Fruit fly (Drosophila melanogaster) whole organism, prepupa: ENCODE measurements around the gene CG43168.

Experiments
- CG10631 ChIP-seq: fragments of 200-800 bp; sonication (Bioruptor generic); optimal IDR thresholded peaks from 2 replicates; lab custom pipeline; 2016; ENCODE audit warnings: missing biosample characterization, missing genetic modification characterization
- CG10669 ChIP-seq: fragments of 200-800 bp; sonication (Bioruptor generic); optimal IDR thresholded peaks from 3 replicates; lab custom pipeline; 2018; ENCODE audit warnings: missing biosample characterization, mild to moderate bottlenecking, missing genetic modification characterization, moderate library complexity
- CG11294 ChIP-seq: fragments of 200-800 bp; sonication (Bioruptor generic); IDR thresholded peaks from 2 replicates; pipeline ENCODE4 v1.3.6; 2022; ENCODE audit warnings: missing biosample characterization, missing genetic modification characterization
- CG11902 ChIP-seq: fragments of 200-800 bp; sonication (Bioruptor generic); optimal IDR thresholded peaks from 3 replicates; lab custom pipeline; 2016; ENCODE audit warnings: missing biosample characterization, missing genetic modification characterization
- CG15336 ChIP-seq: fragments of 200-800 bp; sonication (Bioruptor generic); IDR thresholded peaks from 2 replicates; pipeline ENCODE4 v1.3.6; 2022; ENCODE audit warnings: missing biosample characterization, missing genetic modification characterization
- CG16779 ChIP-seq: fragments of 200-800 bp; sonication (Bioruptor generic); optimal IDR thresholded peaks from 3 replicates; lab custom pipeline; 2017; ENCODE audit warnings: missing biosample characterization, mild to moderate bottlenecking, missing genetic modification characterization
- CG3032 ChIP-seq: fragments of 200-800 bp; optimal IDR thresholded peaks from 2 replicates; lab custom pipeline; 2019; ENCODE audit warnings: missing biosample characterization, mild to moderate bottlenecking, missing genetic modification characterization, moderate library complexity
- CG31627 ChIP-seq: fragments of 200-800 bp; sonication (Bioruptor generic); optimal IDR thresholded peaks from 3 replicates; lab custom pipeline; 2016; ENCODE audit warnings: missing biosample characterization, missing genetic modification characterization
- CG32006 ChIP-seq: fragments of 200-800 bp; sonication (Bioruptor generic); optimal IDR thresholded peaks from 3 replicates; lab custom pipeline; 2017; ENCODE audit warnings: missing biosample characterization, mild to moderate bottlenecking, missing genetic modification characterization
- CG34406 ChIP-seq: fragments of 200-800 bp; sonication (Bioruptor generic); optimal IDR thresholded peaks from 3 replicates; lab custom pipeline; 2016; ENCODE audit warnings: missing biosample characterization, missing genetic modification characterization
- CG3919 ChIP-seq: fragments of 200-800 bp; sonication (Bioruptor generic); optimal IDR thresholded peaks from 3 replicates; lab custom pipeline; 2016; ENCODE audit warnings: missing biosample characterization, missing genetic modification characterization
- CG6163 ChIP-seq: fragments of 200-800 bp; sonication (Bioruptor generic); IDR thresholded peaks from 3 replicates; pipeline ENCODE4 v1.3.6; 2022; ENCODE audit warnings: missing biosample characterization, missing genetic modification characterization
- CG6276 ChIP-seq: fragments of 200-800 bp; sonication (Bioruptor generic); optimal IDR thresholded peaks from 2 replicates; lab custom pipeline; 2017; ENCODE audit warnings: missing biosample characterization, mild to moderate bottlenecking, missing genetic modification characterization
- CG6792 ChIP-seq: fragments of 200-800 bp; sonication (Bioruptor generic); optimal IDR thresholded peaks from 3 replicates; lab custom pipeline; 2016; ENCODE audit warnings: missing biosample characterization, missing genetic modification characterization
- CG6808 ChIP-seq: fragments of 200-800 bp; sonication (Bioruptor generic); optimal IDR thresholded peaks from 3 replicates; lab custom pipeline; 2017; ENCODE audit warnings: missing biosample characterization, missing genetic modification characterization, mild to moderate bottlenecking, moderate library complexity, missing genetic modification reagents
- CG6854 ChIP-seq: fragments of 200-800 bp; sonication (Bioruptor generic); optimal IDR thresholded peaks from 2 replicates; lab custom pipeline; 2017; ENCODE audit warnings: missing biosample characterization, mild to moderate bottlenecking, missing genetic modification characterization
- CG7368 ChIP-seq: fragments of 200-800 bp; sonication (Bioruptor generic); optimal IDR thresholded peaks from 3 replicates; lab custom pipeline; 2016; ENCODE audit warnings: missing biosample characterization, missing genetic modification characterization
- CG8119 ChIP-seq: fragments of 200-800 bp; sonication (Bioruptor generic); IDR thresholded peaks from 3 replicates; pipeline ENCODE4 v1.3.6; 2022; ENCODE audit warnings: missing biosample characterization, missing genetic modification characterization
- CG8632 ChIP-seq: fragments of 200-800 bp; sonication (Bioruptor generic); optimal IDR thresholded peaks from 3 replicates; lab custom pipeline; 2016; ENCODE audit warnings: missing biosample characterization, missing genetic modification characterization
- CG9139 ChIP-seq: fragments of 200-800 bp; sonication (Bioruptor generic); optimal IDR thresholded peaks from 3 replicates; lab custom pipeline; 2017; ENCODE audit warnings: missing biosample characterization, mild to moderate bottlenecking, missing genetic modification characterization
- Eip75B ChIP-seq: fragments of 200-800 bp; sonication (Bioruptor generic); optimal IDR thresholded peaks from 3 replicates; lab custom pipeline; 2016; ENCODE audit warnings: missing biosample characterization, missing genetic modification characterization
- Eip78C ChIP-seq: fragments of 200-800 bp; sonication (Bioruptor generic); peaks from one replicate; lab custom pipeline; 2016; ENCODE audit warnings: missing biosample characterization, missing genetic modification characterization
- Ets21C ChIP-seq: fragments of 200-800 bp; sonication (Bioruptor generic); optimal IDR thresholded peaks from 3 replicates; lab custom pipeline; 2016; ENCODE audit warnings: missing biosample characterization, missing genetic modification characterization
- Hr38 ChIP-seq: sonication (Bioruptor generic); optimal IDR thresholded peaks from 2 replicates; lab custom pipeline; 2016; ENCODE audit warnings: missing biosample characterization, missing genetic modification characterization
- Hr39 ChIP-seq: fragments of 200-800 bp; sonication (Bioruptor generic); optimal IDR thresholded peaks from 2 replicates; lab custom pipeline; 2016; ENCODE audit warnings: missing biosample characterization, missing genetic modification characterization
- Lpt ChIP-seq: fragments of 200-800 bp; sonication (Bioruptor generic); optimal IDR thresholded peaks from 3 replicates; lab custom pipeline; 2016; ENCODE audit warnings: missing biosample characterization, missing genetic modification characterization
- Met ChIP-seq: fragments of 200-800 bp; sonication (Bioruptor generic); optimal IDR thresholded peaks from 3 replicates; lab custom pipeline; 2016; ENCODE audit warnings: missing biosample characterization, missing genetic modification characterization
- OdsH ChIP-seq: fragments of 200-800 bp; sonication (Bioruptor generic); optimal IDR thresholded peaks from 3 replicates; lab custom pipeline; 2016; ENCODE audit warnings: missing biosample characterization, missing genetic modification characterization
- Smox ChIP-seq: fragments of 200-800 bp; sonication (Bioruptor generic); optimal IDR thresholded peaks from 3 replicates; lab custom pipeline; 2016; ENCODE audit warnings: missing biosample characterization, missing genetic modification characterization
- Sox102F ChIP-seq: fragments of 200-800 bp; sonication (Bioruptor generic); optimal IDR thresholded peaks from 2 replicates; lab custom pipeline; 2016; ENCODE audit warnings: missing biosample characterization, mild to moderate bottlenecking, missing genetic modification characterization
- Sox14 ChIP-seq: fragments of 200-800 bp; sonication (Bioruptor generic); optimal IDR thresholded peaks from 3 replicates; lab custom pipeline; 2016; ENCODE audit warnings: missing biosample characterization, missing genetic modification characterization
- achi ChIP-seq: fragments of 200-800 bp; sonication (Bioruptor generic); optimal IDR thresholded peaks from 3 replicates; lab custom pipeline; 2016; ENCODE audit warnings: missing biosample characterization, missing genetic modification characterization
- acj6 ChIP-seq: fragments of 200-800 bp; sonication (Bioruptor generic); optimal IDR thresholded peaks from 3 replicates; lab custom pipeline; 2016; ENCODE audit warnings: missing biosample characterization, missing genetic modification characterization
- cyc ChIP-seq: fragments of 200-800 bp; sonication (Bioruptor generic); optimal IDR thresholded peaks from 3 replicates; lab custom pipeline; 2016; ENCODE audit warnings: missing biosample characterization, missing genetic modification characterization
- dsx ChIP-seq: fragments of 200-800 bp; optimal IDR thresholded peaks from 3 replicates; lab custom pipeline; 2019; ENCODE audit warnings: missing biosample characterization, mild to moderate bottlenecking, missing genetic modification characterization, moderate library complexity; ENCODE audit not compliant: poor library complexity, severe bottlenecking
- eg ChIP-seq: fragments of 200-800 bp; sonication (Bioruptor generic); IDR thresholded peaks from 3 replicates; pipeline ENCODE4 v1.3.6; 2022; ENCODE audit warnings: missing biosample characterization, missing genetic modification characterization
- esn ChIP-seq: fragments of 200-800 bp; sonication (Bioruptor generic); optimal IDR thresholded peaks from 2 replicates; lab custom pipeline; 2016; ENCODE audit warnings: missing biosample characterization, mild to moderate bottlenecking, missing genetic modification characterization, moderate library complexity
- fkh ChIP-seq: fragments of 200-800 bp; sonication (Bioruptor generic); optimal IDR thresholded peaks from 3 replicates; lab custom pipeline; 2017; ENCODE audit warnings: missing biosample characterization, mild to moderate bottlenecking, missing genetic modification characterization, moderate library complexity
- lz ChIP-seq: fragments of 200-800 bp; sonication (Bioruptor generic); optimal IDR thresholded peaks from 3 replicates; lab custom pipeline; 2016; ENCODE audit warnings: missing biosample characterization, missing genetic modification characterization
- net ChIP-seq: fragments of 200-800 bp; sonication (Bioruptor generic); optimal IDR thresholded peaks from 3 replicates; lab custom pipeline; 2016; ENCODE audit warnings: missing biosample characterization, missing genetic modification characterization
- pdm3 ChIP-seq: fragments of 200-800 bp; sonication (Bioruptor generic); optimal IDR thresholded peaks from 3 replicates; lab custom pipeline; 2016; ENCODE audit warnings: missing biosample characterization, missing genetic modification characterization
- salr ChIP-seq, 2 experiments: fragments of 200-800 bp; sonication (Bioruptor generic); optimal IDR thresholded peaks; 3 replicates each; lab custom pipeline; 2016 to 2018; ENCODE audit warnings: missing biosample characterization in 2 of 2, missing genetic modification characterization in 2 of 2, mild to moderate bottlenecking in 1 of 2
- ss ChIP-seq, 2 experiments: fragments of 200-800 bp; sonication (Bioruptor generic); optimal IDR thresholded peaks; 2 replicates in 1 of 2; 3 replicates in 1 of 2; lab custom pipeline; 2017 to 2018; ENCODE audit warnings: mild to moderate bottlenecking in 2 of 2, missing biosample characterization in 2 of 2, missing genetic modification characterization in 2 of 2, moderate library complexity in 1 of 2
- svp ChIP-seq: fragments of 200-800 bp; sonication (Bioruptor generic); peaks from one replicate; lab custom pipeline; 2016; ENCODE audit warnings: missing biosample characterization, missing genetic modification characterization
- topi ChIP-seq: fragments of 200-800 bp; sonication (Bioruptor generic); optimal IDR thresholded peaks from 3 replicates; lab custom pipeline; 2016; ENCODE audit warnings: missing biosample characterization, missing genetic modification characterization

The CG43168 gene

DNA sequence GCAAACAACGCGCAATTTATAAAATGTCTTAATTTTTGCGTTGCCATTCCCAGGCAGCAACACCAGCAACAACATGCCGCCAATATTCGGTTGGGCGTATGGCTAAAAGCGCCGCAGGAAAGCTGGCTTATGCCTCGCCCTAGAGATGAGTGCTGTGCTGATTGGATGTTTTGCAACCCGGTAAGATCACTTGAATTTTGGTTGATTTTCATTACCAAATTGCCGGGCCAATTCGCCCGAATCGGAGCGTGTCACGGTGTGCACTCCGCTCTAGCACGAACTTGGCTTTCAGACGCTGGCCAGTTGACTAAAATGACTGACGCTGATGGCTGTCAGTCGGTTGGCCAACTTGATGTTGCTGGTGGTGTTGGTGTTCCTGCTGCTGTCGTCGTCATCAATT, 9.8 kb downstream of the CG43168 start (continued):
- TF ChIP-seq svp (GFP tag; lab: Kevin White, UChicago) (peak; percentile 86), salr (GFP tag; optimal IDR thresholded peaks at IDR 0.05; lab: Kevin White, UChicago) (peak in 1 of 2 experiments; percentile 46), Sox102F (GFP tag; lab: Kevin White, UChicago) (peak; percentile 56), CG10631 (GFP tag; lab: Kevin White, UChicago) (peak; percentile 29), CG3032 (tag; lab: Kevin White, UChicago) (peak; percentile 67), Sox14 (GFP tag; lab: Kevin White, UChicago) (peak; percentile 48), acj6 (GFP tag; lab: Kevin White, UChicago) (peak; percentile 57), CG10669 (peak; percentile 61), CG6792 (GFP tag; lab: Kevin White, UChicago) (peak; percentile 67), CG6808 (peak; percentile 59), dsx (GFP tag; lab: Kevin White, UChicago) (peak; percentile 50), eg (GFP tag; lab: Robert Waterston, UW) (peak; percentile 76), CG6276 (GFP tag; lab: Kevin White, UChicago) (peak; percentile 12), CG3919 (GFP tag; lab: Kevin White, UChicago) (peak; percentile 68), CG6854 (GFP tag; lab: Kevin White, UChicago) (no peak), Eip78C (GFP tag; lab: Kevin White, UChicago) (peak; percentile 83)

- no peak for TF ChIP-seq CG15336 (GFP tag; lab: Robert Waterston, UW)
- TF ChIP-seq CG9139, result no peak
- no peak for TF ChIP-seq topi (GFP tag; lab: Kevin White, UChicago)
- TF ChIP-seq Eip75B, result no peak
- TF ChIP-seq Hr38, result no peak
- TF ChIP-seq fkh (GFP tag; lab: Kevin White, UChicago), result no peak
- TF ChIP-seq achi (GFP tag; lab: Kevin White, UChicago), result no peak
- no peak for TF ChIP-seq CG32006
- no peak for TF ChIP-seq acj6 (GFP tag; lab: Kevin White, UChicago)
- no peak for TF ChIP-seq CG34406
- TF ChIP-seq Hr39 (GFP tag; lab: Kevin White, UChicago), result no peak
- TF ChIP-seq Eip78C (GFP tag; lab: Kevin White, UChicago), result peak; percentile 2
- no peak for TF ChIP-seq salr (GFP tag; optimal IDR thresholded peaks at IDR 0.05; lab: Kevin White, UChicago)
- no peak for TF ChIP-seq net (GFP tag; lab: Kevin White, UChicago)
- TF ChIP-seq svp (GFP tag; lab: Kevin White, UChicago), result peak; percentile 55
- TF ChIP-seq CG16779 (tag; lab: Kevin White, UChicago), result no peak
- no peak for TF ChIP-seq CG10669
- no peak for TF ChIP-seq esn (GFP tag; lab: Kevin White, UChicago)
Measured at dm6 chr3L:6296611-6297010, 21.0 kb downstream of the CG43168 start.

DNA sequence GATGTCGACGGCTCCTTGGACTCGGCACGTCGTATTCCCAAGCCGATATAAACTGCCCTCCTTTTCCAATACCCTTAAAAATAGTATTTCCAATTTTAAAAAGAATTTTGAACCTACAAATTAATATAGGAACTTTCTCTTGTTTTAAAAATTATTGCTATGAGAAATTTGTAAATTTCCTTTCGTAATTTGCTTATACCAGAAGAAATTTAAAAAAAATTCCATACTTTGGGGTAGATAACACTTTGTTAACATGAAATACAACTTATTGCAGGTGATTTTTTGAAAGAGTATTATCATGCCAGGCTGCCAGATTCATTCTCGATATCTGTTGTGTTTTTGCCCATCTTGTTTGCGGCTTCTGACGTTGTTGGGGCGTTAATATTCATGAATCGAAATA, 26.9 kb downstream of the CG43168 start:
- TF ChIP-seq cyc (GFP tag; lab: Kevin White, UChicago) (peak; percentile 27), topi (GFP tag; lab: Kevin White, UChicago) (peak; percentile 35), CG8119 (GFP tag; lab: Robert Waterston, UW) (no peak), CG10669 (no peak), ss (GFP tag; optimal IDR thresholded peaks at IDR 0.05; lab: Kevin White, UChicago) (no peak), svp (GFP tag; lab: Kevin White, UChicago) (peak; percentile 78), CG7368 (GFP tag; lab: Kevin White, UChicago) (no peak), CG6854 (GFP tag; lab: Kevin White, UChicago) (no peak), CG11294 (GFP tag; lab: Robert Waterston, UW) (no peak), CG8632 (GFP tag; lab: Kevin White, UChicago) (peak; percentile 8), Hr39 (GFP tag; lab: Kevin White, UChicago) (peak; percentile 22), achi (GFP tag; lab: Kevin White, UChicago) (peak; percentile 11), Eip78C (GFP tag; lab: Kevin White, UChicago) (peak; percentile 77), pdm3 (GFP tag; lab: Kevin White, UChicago) (peak; percentile 25), CG11902 (GFP tag; lab: Kevin White, UChicago) (no peak), CG6163 (GFP tag; lab: Robert Waterston, UW) (no peak), lz (GFP tag; lab: Kevin White, UChicago) (peak; percentile 41), Sox14 (GFP tag; lab: Kevin White, UChicago) (no peak), esn (GFP tag; lab: Kevin White, UChicago) (peak; percentile 48), CG3919 (GFP tag; lab: Kevin White, UChicago) (no peak), acj6 (GFP tag; lab: Kevin White, UChicago) (peak; percentile 15), OdsH (GFP tag; lab: Kevin White, UChicago) (peak; percentile 8), Met (peak; percentile 69), Eip75B (peak; percentile 3), Sox102F (GFP tag; lab: Kevin White, UChicago) (peak; percentile 32), CG31627 (peak; percentile 21), Ets21C (peak; percentile 34), Lpt (GFP tag; lab: Kevin White, UChicago) (no peak), Smox (peak; percentile 39)
- TF ChIP-seq, all 60 proteins: peak for 18
